Fruit fly (Drosophila melanogaster) whole organism, adult: ENCODE measurements around the gene Sptr.

Source experiments
- CG11617 ChIP-seq: fragments of 200-800 bp; sonication (Bioruptor generic); optimal IDR thresholded peaks from 2 replicates; lab custom pipeline; 2017; ENCODE audit warnings: mild to moderate bottlenecking, missing biosample characterization, missing genetic modification reagents, missing genetic modification characterization
- CG12768 ChIP-seq: fragments of 200-800 bp; sonication (Bioruptor generic); optimal IDR thresholded peaks from 2 replicates; lab custom pipeline; 2017; ENCODE audit warnings: missing biosample characterization, missing genetic modification characterization, mild to moderate bottlenecking, moderate library complexity, missing genetic modification reagents
- CG14711 ChIP-seq: fragments of 200-800 bp; sonication (Bioruptor generic); optimal IDR thresholded peaks from 2 replicates; lab custom pipeline; 2018; ENCODE audit warnings: missing biosample characterization, mild to moderate bottlenecking, missing genetic modification characterization, moderate library complexity
- CG1620 ChIP-seq: fragments of 200-800 bp; sonication (Bioruptor generic); optimal IDR thresholded peaks from 2 replicates; lab custom pipeline; 2016; ENCODE audit warnings: missing biosample characterization, missing genetic modification characterization
- CG33017 ChIP-seq: fragments of 200-800 bp; sonication (Bioruptor generic); optimal IDR thresholded peaks from 2 replicates; lab custom pipeline; 2018; ENCODE audit warnings: missing biosample characterization, mild to moderate bottlenecking, missing genetic modification characterization, moderate library complexity
- CG5204 ChIP-seq: fragments of 200-800 bp; sonication (Bioruptor generic); optimal IDR thresholded peaks from 2 replicates; lab custom pipeline; 2016; ENCODE audit warnings: missing biosample characterization, missing genetic modification characterization
- CG7101 ChIP-seq: fragments of 200-800 bp; sonication (Bioruptor generic); optimal IDR thresholded peaks from 2 replicates; lab custom pipeline; 2018; ENCODE audit warnings: missing biosample characterization, mild to moderate bottlenecking, missing genetic modification characterization, moderate library complexity
- Clk ChIP-seq: fragments of 200-800 bp; sonication (Bioruptor generic); optimal IDR thresholded peaks from 2 replicates; lab custom pipeline; 2017; ENCODE audit warnings: missing biosample characterization, missing genetic modification characterization
- Crg-1 ChIP-seq: fragments of 200-800 bp; sonication (Bioruptor generic); optimal IDR thresholded peaks from 2 replicates; lab custom pipeline; 2016; ENCODE audit warnings: missing biosample characterization, missing genetic modification characterization
- Hr96 ChIP-seq: fragments of 200-800 bp; sonication (Bioruptor generic); optimal IDR thresholded peaks from 2 replicates; lab custom pipeline; 2016; ENCODE audit warnings: missing biosample characterization, missing genetic modification characterization
- Mnt ChIP-seq: fragments of 200-800 bp; sonication (Bioruptor generic); optimal IDR thresholded peaks from 2 replicates; lab custom pipeline; 2016; ENCODE audit warnings: missing biosample characterization, mild to moderate bottlenecking, missing genetic modification characterization
- bab1 ChIP-seq: fragments of 200-800 bp; sonication (Bioruptor generic); optimal IDR thresholded peaks from 3 replicates; lab custom pipeline; 2019; ENCODE audit warnings: missing biosample characterization, mild to moderate bottlenecking, missing genetic modification characterization, moderate library complexity
- cic ChIP-seq: fragments of 200-800 bp; sonication (Bioruptor generic); optimal IDR thresholded peaks from 2 replicates; lab custom pipeline; 2017; ENCODE audit warnings: missing biosample characterization, mild to moderate bottlenecking, missing genetic modification characterization, moderate library complexity
- cnc ChIP-seq, 2 experiments: fragments of >200 bp; optimal IDR thresholded peaks; 2 replicates each; lab custom pipeline; 2017
- kay ChIP-seq: fragments of 200-800 bp; sonication (Bioruptor generic); peaks from one replicate; lab custom pipeline; 2016; ENCODE audit warnings: missing biosample characterization, missing genetic modification characterization, borderline replicate concordance
- ovo ChIP-seq: fragments of 200-800 bp; sonication (Bioruptor generic); optimal IDR thresholded peaks from 2 replicates; lab custom pipeline; 2016; ENCODE audit warnings: missing biosample characterization, missing genetic modification characterization
- pad ChIP-seq: fragments of 200-800 bp; sonication (Bioruptor generic); optimal IDR thresholded peaks from 3 replicates; lab custom pipeline; 2017; ENCODE audit warnings: missing biosample characterization, missing genetic modification characterization, mild to moderate bottlenecking, moderate library complexity, missing genetic modification reagents
- tj ChIP-seq: fragments of 200-800 bp; sonication (Bioruptor generic); optimal IDR thresholded peaks from 3 replicates; lab custom pipeline; 2017; ENCODE audit warnings: missing biosample characterization, mild to moderate bottlenecking, missing genetic modification characterization, moderate library complexity

Gene Sptr

DNA sequence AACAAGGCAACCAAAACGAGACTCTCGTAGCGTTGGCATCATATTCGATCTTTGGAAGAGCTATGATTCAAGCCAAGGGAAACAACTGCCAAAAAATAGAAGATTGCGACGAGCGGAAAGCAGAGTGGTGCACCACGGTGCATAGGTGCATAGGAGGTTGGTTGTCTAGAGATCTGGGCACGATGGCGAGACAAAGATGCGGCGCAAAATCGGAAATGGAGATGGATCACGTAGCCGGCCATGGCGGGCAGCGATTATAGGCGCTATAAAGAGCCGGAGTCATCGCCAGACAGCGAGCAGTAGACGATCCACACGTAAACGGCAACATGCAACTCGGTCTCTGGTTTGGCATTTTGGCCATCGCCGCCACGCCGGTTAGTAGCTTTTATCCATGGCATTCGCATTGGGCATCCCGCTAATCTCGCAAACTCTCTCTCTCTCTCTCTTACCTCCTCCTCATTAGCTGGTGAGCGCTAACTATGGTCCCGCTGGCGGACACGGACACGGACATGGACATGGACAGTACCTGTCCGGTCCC lies 14.9 kb upstream of the Sptr start, which contains the start of gene Cp36:
Gene Cp36, plus strand, starts transcription at position 289 of the 538 bp plus-strand sequence.
- no peak for TF ChIP-seq kay (GFP tag; lab: Kevin White, UChicago)
- TF ChIP-seq Crg-1 (GFP tag; lab: Kevin White, UChicago): peak; percentile 81
- TF ChIP-seq Mnt: no peak
- TF ChIP-seq tj: no peak
- TF ChIP-seq pad (GFP tag; lab: Kevin White, UChicago): no peak
- TF ChIP-seq cic (GFP tag; lab: Kevin White, UChicago): no peak
- TF ChIP-seq Clk (GFP tag; lab: Kevin White, UChicago): no peak
- peak; percentile 65 for TF ChIP-seq CG1620 (GFP tag; lab: Kevin White, UChicago)
- TF ChIP-seq bab1 (GFP tag; lab: Kevin White, UChicago): peak; percentile 94
- no peak for TF ChIP-seq CG11617 (GFP tag; lab: Kevin White, UChicago)
- no peak for TF ChIP-seq CG7101 (tag; lab: Kevin White, UChicago)

DNA sequence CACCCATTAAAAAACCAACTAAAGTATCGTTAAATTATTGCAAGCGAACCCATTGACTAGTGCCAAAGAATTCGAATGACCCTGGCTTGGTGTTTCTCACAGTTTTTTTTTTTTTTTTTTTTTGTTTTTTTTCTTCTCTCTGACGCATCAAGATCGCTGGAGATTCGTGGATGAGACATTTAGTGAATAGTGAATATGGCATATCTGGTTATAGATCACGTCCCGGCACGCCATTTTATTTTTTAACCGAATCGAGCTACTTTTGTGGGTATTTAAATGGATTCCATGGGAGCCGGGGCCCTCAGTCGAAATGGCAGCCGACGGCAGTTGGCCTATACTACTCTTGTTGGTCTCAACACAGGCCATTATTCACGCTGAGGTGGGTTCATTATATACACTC lies 12.6 kb upstream of the Sptr start, which contains the start of gene Cp7Fc:
Gene Cp7Fc, plus strand, starts transcription at position 301 of the 400 bp plus-strand sequence.
- TF ChIP-seq Hr96 (GFP tag; lab: Kevin White, UChicago) (no peak), Crg-1 (GFP tag; lab: Kevin White, UChicago) (peak; percentile 8), bab1 (GFP tag; lab: Kevin White, UChicago) (peak; percentile 16), ovo (GFP tag; lab: Kevin White, UChicago) (no peak)

DNA sequence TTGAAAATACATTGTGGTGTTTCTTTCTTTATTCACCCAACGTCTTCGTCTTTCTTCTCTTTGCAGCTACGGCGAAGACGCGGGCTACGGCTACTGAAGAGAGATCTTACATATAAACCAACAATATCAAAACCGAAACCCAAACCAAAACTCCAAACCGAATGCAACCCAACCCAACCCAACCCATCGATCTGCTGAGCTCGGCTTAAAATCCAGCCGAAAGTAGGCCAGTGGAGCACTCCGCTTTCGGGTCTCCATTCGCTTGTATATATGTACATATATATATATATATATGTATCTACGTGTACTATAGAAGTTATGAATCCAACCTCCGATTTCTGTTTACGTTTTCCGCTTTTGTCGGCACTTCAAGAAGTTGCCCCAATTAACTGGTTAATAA lies 11.4 kb upstream of the Sptr start:
- peak; percentile 93 for TF ChIP-seq tj
- TF ChIP-seq CG1620 (GFP tag; lab: Kevin White, UChicago): no peak

DNA sequence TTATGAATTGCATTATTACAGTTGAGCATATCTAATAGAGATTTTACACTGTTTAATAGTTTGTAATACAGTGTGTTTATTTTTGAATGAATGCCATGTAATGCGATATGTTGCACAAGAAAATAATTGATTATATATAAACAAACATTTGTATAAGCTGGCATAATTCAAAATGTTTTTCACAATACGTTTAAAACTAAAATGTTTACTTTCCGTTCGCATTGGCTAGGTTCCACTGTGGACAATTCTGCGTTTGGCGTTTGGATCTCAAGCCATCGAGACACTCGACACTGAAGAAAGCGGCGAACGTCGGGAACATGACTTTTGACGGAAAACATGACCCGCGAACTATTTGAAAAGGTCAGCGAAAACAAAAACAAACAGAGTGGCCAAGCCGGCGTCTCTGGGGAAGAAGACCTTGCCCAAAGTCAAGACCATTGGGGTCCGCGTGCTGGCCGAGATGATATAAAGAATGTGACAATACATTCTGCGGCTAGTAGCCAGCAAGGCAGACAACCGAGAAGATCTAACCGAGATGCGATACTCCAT lies 9.2 kb upstream of the Sptr start, which contains the start of gene Cp7Fb:
Gene Cp7Fb, plus strand, starts transcription at position 499 of the 549 bp plus-strand sequence.
- TF ChIP-seq Crg-1 (GFP tag; lab: Kevin White, UChicago): peak; percentile 56
- TF ChIP-seq CG5204 (GFP tag; lab: Kevin White, UChicago): no peak
- TF ChIP-seq CG14711 (tag; lab: Kevin White, UChicago): peak; percentile 35
- peak; percentile 50 for TF ChIP-seq CG1620 (GFP tag; lab: Kevin White, UChicago)
- TF ChIP-seq bab1 (GFP tag; lab: Kevin White, UChicago): peak; percentile 99
- TF ChIP-seq Hr96 (GFP tag; lab: Kevin White, UChicago): no peak
- TF ChIP-seq tj: peak; percentile 35

DNA sequence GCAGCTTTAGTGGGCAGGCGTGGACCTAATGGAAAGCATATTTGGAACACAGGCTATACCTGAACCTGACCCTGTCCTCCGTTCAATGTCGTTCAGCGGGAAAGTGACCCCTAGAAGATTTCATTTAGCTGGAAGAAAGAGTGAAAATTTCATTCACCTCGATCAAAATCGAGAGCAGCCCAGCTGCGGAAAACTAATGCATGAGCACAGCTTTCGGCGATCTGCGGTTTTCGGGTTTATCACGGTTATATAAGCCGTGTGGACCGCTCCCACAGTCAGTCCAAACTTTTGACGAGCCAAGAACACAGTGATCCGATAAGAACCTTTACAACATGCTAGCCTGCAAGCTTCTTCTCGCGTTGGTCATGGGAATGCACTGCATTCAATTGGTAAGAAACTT lies 6.3 kb upstream of the Sptr start, which contains the start of gene Cp7Fa:
Gene Cp7Fa, plus strand, starts transcription at position 301 of the 400 bp plus-strand sequence.
- TF ChIP-seq bab1 (GFP tag; lab: Kevin White, UChicago) (peak; percentile 20), tj (no peak), CG1620 (GFP tag; lab: Kevin White, UChicago) (peak; percentile 4)

DNA sequence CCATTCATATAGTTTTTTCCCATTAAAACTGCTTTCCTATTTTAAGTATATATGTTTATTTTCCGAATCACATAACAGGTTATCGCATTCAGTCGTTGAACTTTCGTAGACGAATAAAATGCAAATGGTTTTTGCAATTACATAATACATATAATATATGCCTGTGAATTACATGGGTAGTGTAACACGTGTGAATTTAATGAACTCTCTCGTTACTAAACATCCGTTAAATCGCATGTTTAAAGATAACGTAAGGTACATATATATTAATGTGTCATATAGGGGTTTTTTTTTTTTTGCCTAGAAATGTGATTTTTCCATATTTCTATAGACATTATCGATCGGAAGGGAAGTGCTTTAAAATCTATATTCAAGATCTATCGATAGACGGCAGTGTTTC lies 5.4 kb upstream of the Sptr start:
- no peak for TF ChIP-seq cnc (optimal IDR thresholded peaks at IDR 0.05; lab: Kevin White, UChicago)
- TF ChIP-seq kay (GFP tag; lab: Kevin White, UChicago): peak; percentile 67

DNA sequence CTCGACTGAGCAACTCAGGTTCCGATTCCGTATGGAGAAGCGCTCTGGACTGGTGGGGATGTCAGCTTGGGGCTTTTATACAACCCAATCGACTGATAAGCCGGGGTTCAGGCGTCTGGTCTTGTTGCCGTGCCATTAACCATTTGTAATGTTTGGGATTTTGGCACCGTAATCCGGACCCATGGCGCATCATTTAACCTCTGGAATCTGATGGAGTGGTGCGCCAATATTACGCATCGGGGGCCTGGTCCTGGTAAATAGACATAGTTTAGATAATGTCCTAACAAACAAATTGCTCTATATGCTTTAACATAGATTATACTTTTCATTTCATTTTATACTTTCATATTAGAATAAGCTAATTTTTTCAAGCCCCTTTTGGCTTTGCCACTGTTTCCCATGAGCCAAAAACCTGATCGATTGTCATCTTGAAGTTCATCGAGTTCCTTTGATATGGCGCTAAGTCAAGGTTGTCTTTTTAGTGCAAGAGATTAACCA lies 4.8 kb upstream of the Sptr start, which contains the start of gene CG12116:
Gene CG12116, minus strand, starts transcription at position 51 of the 498 bp plus-strand sequence.
- no peak for TF ChIP-seq kay (GFP tag; lab: Kevin White, UChicago)
- TF ChIP-seq CG5204 (GFP tag; lab: Kevin White, UChicago): no peak
- TF ChIP-seq CG33017 (tag; lab: Kevin White, UChicago): no peak
- TF ChIP-seq cic (GFP tag; lab: Kevin White, UChicago): no peak
- TF ChIP-seq CG12768 (GFP tag; lab: Kevin White, UChicago): no peak
- TF ChIP-seq CG14711 (tag; lab: Kevin White, UChicago): no peak

DNA sequence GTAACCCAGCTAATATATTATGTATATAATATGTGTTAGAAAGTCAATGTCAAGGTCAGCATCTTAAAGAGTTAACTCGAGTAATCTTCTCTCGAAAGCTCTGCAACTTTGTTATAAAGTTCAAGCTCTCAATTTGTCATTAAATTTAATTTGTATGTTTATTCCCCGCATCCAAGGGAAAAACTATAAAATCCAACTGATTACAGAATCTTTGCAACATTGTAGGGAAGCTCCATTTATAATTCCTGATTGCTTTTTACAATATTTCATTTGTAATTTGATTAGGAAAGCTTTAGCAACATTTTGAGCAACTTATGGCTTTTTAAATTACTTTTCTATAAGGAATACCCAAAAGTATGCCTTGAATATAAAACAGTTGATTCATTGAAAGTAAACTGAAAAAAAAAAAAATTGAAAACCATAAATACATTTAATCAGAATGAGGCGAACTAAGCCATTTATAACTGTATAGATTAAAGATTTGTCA lies 2.5 kb upstream of the Sptr start:
- TF ChIP-seq CG12768 (GFP tag; lab: Kevin White, UChicago): no peak
- no peak for TF ChIP-seq Mnt
- TF ChIP-seq bab1 (GFP tag; lab: Kevin White, UChicago): peak; percentile 32
